Fruit fly (Drosophila melanogaster) Kc167 (cell line): Measurements from ENCODE around the gene 825-Oak.

ENCODE experiments used
- psq ChIP-seq: fragments of >200 bp; optimal IDR thresholded peaks from 2 replicates; lab custom pipeline; 2017; ENCODE audit warnings: missing external identifiers
- ttk ChIP-seq: sonication (Bioruptor generic); optimal IDR thresholded peaks from 2 replicates; lab custom pipeline; 2017; ENCODE audit warnings: missing external identifiers

- TF ChIP-seq ttk (no peak), psq (no peak)
Observed at dm6 chr3L:19482014-19482413, 10.0 kb upstream of the 825-Oak start.
